Fruit fly (Drosophila melanogaster): ENCODE data around the gene Sfp24F.
A peak's percentile ranks its signal among the peaks of the same experiment; 100 is the strongest.

Sfp24F gene

DNA sequence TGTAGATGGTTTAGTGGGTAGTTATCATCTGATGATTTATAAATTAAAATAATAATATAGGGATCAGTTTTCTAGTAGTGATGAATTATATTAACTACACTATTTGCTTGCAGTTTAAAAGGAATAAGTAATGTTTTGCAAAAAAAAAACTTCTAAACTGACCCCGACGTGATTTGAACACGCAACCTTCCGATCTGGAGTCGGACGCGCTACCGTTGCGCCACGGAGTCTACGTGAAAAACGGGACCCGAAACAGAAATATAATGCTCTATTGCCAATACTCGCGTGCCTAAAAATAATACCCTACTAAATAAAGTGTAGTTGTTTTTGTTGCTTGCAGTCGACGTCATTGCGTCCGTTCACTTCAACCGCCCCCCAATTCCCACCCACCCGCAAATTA, 23.0 kb downstream of the Sfp24F start:
- TF ChIP-seq bbx (GFP tag; IDR thresholded peaks at IDR 0.05; ENCODE audit: partially characterized antibody) (peak; percentile 67), knrl (GFP tag; IDR thresholded peaks at IDR 0.05; ENCODE audit: partially characterized antibody) (peak; percentile 42; the same call in 1 of the 3 replicates), CG6791 (GFP tag; IDR thresholded peaks at IDR 0.05; ENCODE audit: partially characterized antibody) (peak; percentile 77), HLH4C (GFP tag; IDR thresholded peaks at IDR 0.05; ENCODE audit: partially characterized antibody) (peak; percentile 68), Taf1 (GFP tag; IDR thresholded peaks at IDR 0.05) (no peak), CG42726 (GFP tag; IDR thresholded peaks at IDR 0.05; ENCODE audit: partially characterized antibody) (peak; percentile 55), slbo (GFP tag; IDR thresholded peaks at IDR 0.05) (0 out of 2 replicates have a peak, but pooled peaks have one; percentile 4), CG14860 (GFP tag; IDR thresholded peaks at IDR 0.05; ENCODE audit: partially characterized antibody) (peak; percentile 59), Sin3A (optimal IDR thresholded peaks at IDR 0.05) (no peak), row (GFP tag; IDR thresholded peaks at IDR 0.05) (no peak), Opbp (GFP tag; IDR thresholded peaks at IDR 0.05; ENCODE audit: partially characterized antibody) (peak; percentile 69; the same call in 2 of the 3 replicates), ato (GFP tag; IDR thresholded peaks at IDR 0.05; ENCODE audit: partially characterized antibody) (peak; percentile 37; the same call in 1 of the 2 replicates), CG7963 (GFP tag; IDR thresholded peaks at IDR 0.05; ENCODE audit: partially characterized antibody) (peak; percentile 51; the same call in 2 of the 3 replicates), Bdp1 (GFP tag; optimal IDR thresholded peaks at IDR 0.05) (peak; percentile 93), D19A (tag; optimal IDR thresholded peaks at IDR 0.05) (peak; percentile 22), dmrt11E (tag; optimal IDR thresholded peaks at IDR 0.05) (no peak), CG34224 (GFP tag; IDR thresholded peaks at IDR 0.05; ENCODE audit: partially characterized antibody) (0 out of 3 replicates have a peak, but pooled peaks have one; percentile 35), nerfin-2 (GFP tag; IDR thresholded peaks at IDR 0.05; ENCODE audit: partially characterized antibody) (peak; percentile 46; the same call in 1 of the 2 replicates), CG32772 (GFP tag; IDR thresholded peaks at IDR 0.05) (no peak), CG15479 (GFP tag; optimal IDR thresholded peaks at IDR 0.05) (peak; percentile 24), Doc3 (GFP tag; IDR thresholded peaks at IDR 0.05; ENCODE audit: partially characterized antibody) (0 out of 3 replicates have a peak, but pooled peaks have one; percentile 22), hb (GFP tag; IDR thresholded peaks at IDR 0.05; ENCODE audit: partially characterized antibody) (peak; percentile 50; the same call in 1 of the 3 replicates), CG16813 (GFP tag; IDR thresholded peaks at IDR 0.05; ENCODE audit: partially characterized antibody) (peak; percentile 50; the same call in 2 of the 3 replicates), zen2 (GFP tag; IDR thresholded peaks at IDR 0.05; ENCODE audit: partially characterized antibody) (peak; percentile 42; the same call in 2 of the 3 replicates), amos (GFP tag; IDR thresholded peaks at IDR 0.05; ENCODE audit: partially characterized antibody) (peak; percentile 67; the same call in 1 of the 2 replicates), da (GFP tag; optimal IDR thresholded peaks at IDR 0.05) (no peak), crol (GFP tag; IDR thresholded peaks at IDR 0.05) (peak; percentile 54; the same call in 1 of the 2 replicates), kay (GFP tag; optimal IDR thresholded peaks at IDR 0.05) (no peak), crc (GFP tag; optimal IDR thresholded peaks at IDR 0.05) (no peak), Scr (GFP tag; IDR thresholded peaks at IDR 0.05; ENCODE audit: partially characterized antibody) (peak; percentile 52), Bgb (GFP tag; IDR thresholded peaks at IDR 0.05; ENCODE audit: partially characterized antibody) (peak; percentile 76), tna (GFP tag; IDR thresholded peaks at IDR 0.05; ENCODE audit: partially characterized antibody) (peak; percentile 21; the same call in 1 of the 2 replicates), CG3407 (GFP tag; optimal IDR thresholded peaks at IDR 0.05) (no peak)

DNA sequence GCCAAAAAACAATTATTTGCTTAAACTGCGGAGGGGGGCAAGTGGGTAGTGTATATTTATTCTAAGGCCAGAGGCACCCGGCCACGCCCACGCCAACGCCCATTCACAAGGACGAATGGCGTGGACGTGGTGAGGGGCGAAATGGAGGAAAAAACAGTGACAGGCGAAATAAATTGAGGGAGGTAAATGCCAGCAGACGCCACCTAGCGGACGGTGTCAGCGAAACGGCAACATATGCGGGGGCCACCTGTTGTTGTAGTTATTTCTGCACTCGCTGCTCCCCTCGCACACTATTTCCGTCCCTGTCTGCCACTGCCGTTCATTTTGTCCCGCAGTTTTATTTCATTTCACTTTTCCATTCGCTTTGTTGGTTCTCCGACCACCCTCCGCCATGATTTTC, 23.9 kb downstream of the Sfp24F start:
- no peak for TF ChIP-seq rib (GFP tag; IDR thresholded peaks at IDR 0.05)
- TF ChIP-seq CG10979 (tag; optimal IDR thresholded peaks at IDR 0.05), result peak; percentile 96
- no peak for TF ChIP-seq psq (GFP tag; optimal IDR thresholded peaks at IDR 0.05)
- TF ChIP-seq HmgD (GFP tag; optimal IDR thresholded peaks at IDR 0.05), result no peak
- no peak for TF ChIP-seq Gsc (GFP tag; IDR thresholded peaks at IDR 0.05)
- no peak for TF ChIP-seq Asciz (GFP tag; optimal IDR thresholded peaks at IDR 0.05)
- TF ChIP-seq CG13123 (GFP tag; optimal IDR thresholded peaks at IDR 0.05), result no peak
- TF ChIP-seq btn (GFP tag; optimal IDR thresholded peaks at IDR 0.05), result no peak
- no peak for TF ChIP-seq CG17186 (GFP tag; optimal IDR thresholded peaks at IDR 0.05)
- TF ChIP-seq lbe (GFP tag; optimal IDR thresholded peaks at IDR 0.05), result no peak
- no peak for TF ChIP-seq sug (tag; optimal IDR thresholded peaks at IDR 0.05)
- no peak for TF ChIP-seq CG10267 (tag; optimal IDR thresholded peaks at IDR 0.05)
- no peak for TF ChIP-seq CG30431 (GFP tag; optimal IDR thresholded peaks at IDR 0.05)
- TF ChIP-seq CG3726 (GFP tag; IDR thresholded peaks at IDR 0.05), result no peak
- no peak for TF ChIP-seq NfI (GFP tag; optimal IDR thresholded peaks at IDR 0.05)
- peak; percentile 53 for TF ChIP-seq lmd (GFP tag; IDR thresholded peaks at IDR 0.05)
- no peak for TF ChIP-seq CG34376 (GFP tag; optimal IDR thresholded peaks at IDR 0.05)

All from whole organism, embryonic.